Worm (Caenorhabditis elegans) whole organism, L4 larva: ENCODE data around the gene Y41E3.8.

Source experiments
- ctbp-1 ChIP-seq: fragments of 200-800 bp; sonication (Bioruptor generic); IDR thresholded peaks from 2 replicates; pipeline ENCODE4 v1.3.6; 2022; ENCODE audit warnings: missing genetic modification reagents, missing genetic modification characterization, missing compliant biosample characterization
- fkh-10 ChIP-seq: fragments of 150-350 bp; optimal IDR thresholded peaks from 2 replicates; lab custom pipeline; 2014; ENCODE audit warnings: missing biosample characterization, missing genetic modification reagents, missing genetic modification characterization
- fos-1 ChIP-seq: fragments of 150-350 bp; optimal IDR thresholded peaks from 2 replicates; lab custom pipeline; 2014; ENCODE audit warnings: missing biosample characterization, missing genetic modification characterization
- nhr-10 ChIP-seq: fragments of 150-350 bp; optimal IDR thresholded peaks from 2 replicates; lab custom pipeline; 2014; ENCODE audit warnings: missing biosample characterization, missing genetic modification characterization
- nhr-77 ChIP-seq: fragments of 150-350 bp; optimal IDR thresholded peaks from 2 replicates; lab custom pipeline; 2014; ENCODE audit warnings: missing biosample characterization, missing genetic modification characterization
- pha-4 ChIP-seq, 2 experiments: fragments of 150-350 bp in 1 of 2; fragments of 200-800 bp in 1 of 2; sonication (Bioruptor generic) in 1 of 2; IDR thresholded peaks in 1 of 2; optimal IDR thresholded peaks in 1 of 2; 2 replicates each; pipeline versions ENCODE4 v1.3.6 to Lab custom; 2014 to 2022; ENCODE audit warnings: missing genetic modification characterization in 2 of 2, missing genetic modification reagents in 2 of 2, missing biosample characterization in 1 of 2, missing compliant biosample characterization in 1 of 2
- skn-1 ChIP-seq: fragments of 150-350 bp; optimal IDR thresholded peaks from 2 replicates; lab custom pipeline; 2014; ENCODE audit warnings: missing biosample characterization, missing genetic modification characterization
- spr-3 ChIP-seq: fragments of 200-800 bp; sonication (Bioruptor generic); optimal IDR thresholded peaks from 2 replicates; lab custom pipeline; 2018; ENCODE audit warnings: mild to moderate bottlenecking, missing genetic modification characterization, missing compliant biosample characterization
- unc-39 ChIP-seq: sonication (generic microtip); optimal IDR thresholded peaks from 2 replicates; lab custom pipeline; 2017; ENCODE audit warnings: missing biosample characterization, missing genetic modification characterization

ce11 chrIV:15046162-15046561 lies 17.4 kb upstream of the Y41E3.8 start:
- TF ChIP-seq unc-39 (tag; lab: Kevin White, UChicago), result no peak
- TF ChIP-seq pha-4 (GFP tag; IDR thresholded peaks at IDR 0.05; lab: Robert Waterston, UW), result no peak
- no peak for TF ChIP-seq pha-4 (tag; optimal IDR thresholded peaks at IDR 0.05; lab: Kevin White, UChicago)
- TF ChIP-seq ctbp-1 (GFP tag; lab: Robert Waterston, UW), result no peak
- TF ChIP-seq fkh-10, result no peak
- TF ChIP-seq nhr-77 (tag; lab: Kevin White, UChicago), result no peak
- no peak for TF ChIP-seq skn-1
- no peak for TF ChIP-seq nhr-10 (tag; lab: Kevin White, UChicago)
- no peak for TF ChIP-seq fos-1 (tag; lab: Kevin White, UChicago)
- TF ChIP-seq spr-3 (GFP tag; lab: Kevin White, UChicago), result no peak
